Worm (Caenorhabditis elegans): ENCODE data around the gene F54C9.7.

- no peak for TF ChIP-seq ceh-16 (tag; optimal IDR thresholded peaks at IDR 0.05)
- no peak for TF ChIP-seq mdl-1 (tag; optimal IDR thresholded peaks at IDR 0.05)
- TF ChIP-seq nhr-77 (tag; optimal IDR thresholded peaks at IDR 0.05): no peak
- TF ChIP-seq pqm-1 (tag; optimal IDR thresholded peaks at IDR 0.05): no peak
- TF ChIP-seq nhr-76 (tag; optimal IDR thresholded peaks at IDR 0.05): no peak
- no peak for TF ChIP-seq ztf-11 (tag; optimal IDR thresholded peaks at IDR 0.05)
Observed at ce11 chrII:8546975-8547374, 26.2 kb upstream of the F54C9.7 start.

All from whole organism, L3 larva.